Fruit fly (Drosophila melanogaster) whole organism, pupa: ENCODE results near the gene mts.

ENCODE experiments used
- CG12605 ChIP-seq: fragments of 200-800 bp; sonication (Bioruptor generic); IDR thresholded peaks from 2 replicates; pipeline ENCODE4 v1.3.6; 2022; ENCODE audit warnings: missing biosample characterization, missing genetic modification characterization
- CG13204 ChIP-seq: fragments of 200-800 bp; sonication (Bioruptor generic); optimal IDR thresholded peaks from 2 replicates; lab custom pipeline; 2018; ENCODE audit warnings: missing biosample characterization, mild to moderate bottlenecking, missing genetic modification characterization, moderate library complexity
- CG14655 ChIP-seq: fragments of 200-800 bp; sonication (Bioruptor generic); optimal IDR thresholded peaks from 3 replicates; lab custom pipeline; 2017; ENCODE audit warnings: mild to moderate bottlenecking, missing biosample characterization, missing genetic modification reagents, missing genetic modification characterization
- CG15710 ChIP-seq: fragments of 200-800 bp; sonication (Bioruptor generic); optimal IDR thresholded peaks from 2 replicates; lab custom pipeline; 2018; ENCODE audit warnings: missing biosample characterization, mild to moderate bottlenecking, missing genetic modification characterization, moderate library complexity
- CG17806 ChIP-seq: fragments of 200-800 bp; sonication (Bioruptor generic); optimal IDR thresholded peaks from 2 replicates; lab custom pipeline; 2018; ENCODE audit warnings: missing biosample characterization, mild to moderate bottlenecking, missing genetic modification characterization, moderate library complexity
- CG32121 ChIP-seq: fragments of 200-800 bp; sonication (Bioruptor generic); IDR thresholded peaks from 2 replicates; pipeline ENCODE4 v1.3.6; 2022; ENCODE audit warnings: missing biosample characterization, missing genetic modification characterization
- CG4496 ChIP-seq: fragments of 200-800 bp; sonication (Bioruptor generic); IDR thresholded peaks from 3 replicates; pipeline ENCODE4 v1.3.6; 2022; ENCODE audit warnings: missing biosample characterization, missing genetic modification characterization
- CG8159 ChIP-seq: fragments of 200-800 bp; sonication (Bioruptor generic); optimal IDR thresholded peaks from 3 replicates; lab custom pipeline; 2018; ENCODE audit warnings: missing biosample characterization, mild to moderate bottlenecking, missing genetic modification characterization, moderate library complexity
- CG8301 ChIP-seq: fragments of 200-800 bp; sonication (Bioruptor generic); optimal IDR thresholded peaks from 2 replicates; lab custom pipeline; 2018; ENCODE audit warnings: missing biosample characterization, mild to moderate bottlenecking, missing genetic modification characterization
- CG9948 ChIP-seq: fragments of 200-800 bp; sonication (Bioruptor generic); optimal IDR thresholded peaks from 2 replicates; lab custom pipeline; 2018; ENCODE audit warnings: missing biosample characterization, mild to moderate bottlenecking, missing genetic modification characterization, moderate library complexity
- D1 ChIP-seq: fragments of 200-800 bp; sonication (Bioruptor generic); optimal IDR thresholded peaks from 2 replicates; lab custom pipeline; 2018; ENCODE audit warnings: missing biosample characterization, mild to moderate bottlenecking, missing genetic modification characterization, moderate library complexity
- EcR ChIP-seq: fragments of 200-800 bp; sonication (Bioruptor generic); optimal IDR thresholded peaks from 3 replicates; lab custom pipeline; 2019; ENCODE audit warnings: missing biosample characterization, missing genetic modification characterization, mild to moderate bottlenecking, moderate library complexity, missing genetic modification reagents
- Ets98B ChIP-seq: fragments of 200-800 bp; sonication (Bioruptor generic); IDR thresholded peaks from 2 replicates; pipeline ENCODE4 v1.3.6; 2022; ENCODE audit warnings: missing biosample characterization, missing genetic modification characterization
- Pif1A ChIP-seq: fragments of 200-800 bp; sonication (Bioruptor generic); optimal IDR thresholded peaks from 3 replicates; lab custom pipeline; 2016; ENCODE audit warnings: missing biosample characterization, missing genetic modification characterization
- Pif1B ChIP-seq: fragments of 200-800 bp; sonication (Bioruptor generic); optimal IDR thresholded peaks from 3 replicates; lab custom pipeline; 2016; ENCODE audit warnings: missing biosample characterization, missing genetic modification characterization
- Snoo ChIP-seq: fragments of 200-800 bp; sonication (Bioruptor generic); optimal IDR thresholded peaks from 3 replicates; lab custom pipeline; 2017; ENCODE audit warnings: missing biosample characterization, mild to moderate bottlenecking, missing genetic modification characterization, inconsistent platforms
- fd96Ca ChIP-seq: fragments of 200-800 bp; sonication (Bioruptor generic); IDR thresholded peaks from 3 replicates; pipeline ENCODE4 v1.3.6; 2022; ENCODE audit warnings: missing biosample characterization, missing genetic modification characterization
- gl ChIP-seq: fragments of 200-800 bp; sonication (Bioruptor generic); optimal IDR thresholded peaks from 2 replicates; lab custom pipeline; 2018; ENCODE audit warnings: missing biosample characterization, mild to moderate bottlenecking, missing genetic modification characterization
- rn ChIP-seq: fragments of 200-800 bp; sonication (Bioruptor generic); IDR thresholded peaks from 2 replicates; pipeline ENCODE4 v1.3.6; 2022; ENCODE audit warnings: missing biosample characterization, missing genetic modification characterization

mts gene

dm6 chr2L:7809699-7810088 is 17.8 kb upstream of the mts start:
- TF ChIP-seq CG4496 (GFP tag; lab: Robert Waterston, UW), result peak; percentile 11; the same call in 1 of the 3 replicates
- TF ChIP-seq D1 (tag; lab: Kevin White, UChicago), result no peak
- TF ChIP-seq CG12605 (GFP tag; lab: Robert Waterston, UW), result peak; percentile 69; the same call in 1 of the 2 replicates
- no peak for TF ChIP-seq CG8301 (tag; lab: Kevin White, UChicago)
- TF ChIP-seq Pif1B (GFP tag; lab: Kevin White, UChicago), result peak; percentile 5
- no peak for TF ChIP-seq CG8159
- TF ChIP-seq CG13204, result peak; percentile 63
- TF ChIP-seq CG9948, result no peak
- no peak for TF ChIP-seq Snoo (tag; lab: Kevin White, UChicago)
- TF ChIP-seq CG17806 (tag; lab: Kevin White, UChicago), result no peak
- TF ChIP-seq CG32121, result peak; percentile 65
- TF ChIP-seq EcR (GFP tag; lab: Kevin White, UChicago), result peak; percentile 75
- TF ChIP-seq gl (tag; lab: Kevin White, UChicago), result no peak
- peak; percentile 79 for TF ChIP-seq Ets98B

- peak; percentile 16 for TF ChIP-seq Pif1B (GFP tag; lab: Kevin White, UChicago)
- TF ChIP-seq Ets98B, result peak; percentile 18; the same call in 1 of the 2 replicates
- TF ChIP-seq EcR (GFP tag; lab: Kevin White, UChicago), result peak; percentile 17
- TF ChIP-seq Pif1A (GFP tag; lab: Kevin White, UChicago), result no peak
Measured at dm6 chr2L:7810519-7810918, 16.9 kb upstream of the mts start, which contains the start of gene Cdc14. Gene Cdc14 (minus strand): TSS chr2L:7810703.

dm6 chr2L:7811249-7812002 is 16.0 kb upstream of the mts start, which contains the start of gene LanB1:
Gene LanB1 (plus strand): TSS chr2L:7811438.
- no peak for TF ChIP-seq rn (GFP tag; lab: Robert Waterston, UW)
- peak; percentile 7 for TF ChIP-seq CG8301 (tag; lab: Kevin White, UChicago)
- peak; percentile 3 for TF ChIP-seq CG13204
- TF ChIP-seq D1 (tag; lab: Kevin White, UChicago), result no peak
- TF ChIP-seq EcR (GFP tag; lab: Kevin White, UChicago), result peak; percentile 0
- TF ChIP-seq CG32121, result peak; percentile 28; the same call in 1 of the 2 replicates
- TF ChIP-seq CG4496 (GFP tag; lab: Robert Waterston, UW), result peak; percentile 28; the same call in 1 of the 3 replicates
- peak; percentile 48; the same call in 1 of the 2 replicates for TF ChIP-seq CG12605 (GFP tag; lab: Robert Waterston, UW)

dm6 chr2L:7812555-7813339 is 14.7 kb upstream of the mts start:
- TF ChIP-seq CG15710 (tag; lab: Kevin White, UChicago) (no peak), CG4496 (GFP tag; lab: Robert Waterston, UW) (no peak), CG13204 (no peak), CG14655 (GFP tag; lab: Kevin White, UChicago) (peak; percentile 7), CG8301 (tag; lab: Kevin White, UChicago) (peak; percentile 3), CG9948 (no peak), D1 (tag; lab: Kevin White, UChicago) (no peak), Pif1B (GFP tag; lab: Kevin White, UChicago) (no peak)

dm6 chr2L:7813357-7813756 is 14.1 kb upstream of the mts start:
- TF ChIP-seq EcR (GFP tag; lab: Kevin White, UChicago) (peak; percentile 47), fd96Ca (GFP tag; lab: Robert Waterston, UW) (0 out of 3 replicates have a peak, but pooled peaks have one; percentile 14), Pif1A (GFP tag; lab: Kevin White, UChicago) (no peak), CG32121 (0 out of 2 replicates have a peak, but pooled peaks have one; percentile 11)

dm6 chr2L:7820408-7820807 is 7.0 kb upstream of the mts start:
- no peak for TF ChIP-seq Pif1B (GFP tag; lab: Kevin White, UChicago)
- no peak for TF ChIP-seq CG12605 (GFP tag; lab: Robert Waterston, UW)

dm6 chr2L:7820851-7821250 is 6.6 kb upstream of the mts start, which contains the start of gene CG7115:
Gene CG7115 (plus strand): TSS chr2L:7821151.
- TF ChIP-seq Snoo (tag; lab: Kevin White, UChicago) (no peak), D1 (tag; lab: Kevin White, UChicago) (no peak), CG13204 (no peak), CG9948 (no peak), CG12605 (GFP tag; lab: Robert Waterston, UW) (no peak), EcR (GFP tag; lab: Kevin White, UChicago) (no peak)
